Worm (Caenorhabditis elegans) whole organism, dauer: ENCODE results near the gene clc-7.

ENCODE experiments used
- unc-62 ChIP-seq: sonication (generic microtip); optimal IDR thresholded peaks from 2 replicates; lab custom pipeline; 2017; ENCODE audit warnings: missing biosample characterization, missing genetic modification reagents, missing genetic modification characterization

Gene clc-7

ce11 chrX:5067796-5068195 lies at the start of gene clc-7:
TSS of gene clc-7 (plus strand) at chrX:5068096.
- no peak for TF ChIP-seq unc-62 (GFP tag; lab: Kevin White, UChicago)

ce11 chrX:5020996-5021395 lies 46.9 kb upstream of the clc-7 start, which contains the start of gene ZC449.2:
TSS of gene ZC449.2 (plus strand) at chrX:5021285.
- no peak for TF ChIP-seq unc-62 (GFP tag; lab: Kevin White, UChicago)

- no peak for TF ChIP-seq unc-62 (GFP tag; lab: Kevin White, UChicago)
Observed at ce11 chrX:5022682-5023081, 45.2 kb upstream of the clc-7 start.

ce11 chrX:5024300-5024699 lies 43.6 kb upstream of the clc-7 start, which contains the start of gene ZC449.1:
TSS of gene ZC449.1 (plus strand) at chrX:5024420.
- TF ChIP-seq unc-62 (GFP tag; lab: Kevin White, UChicago), result no peak

ce11 chrX:5026461-5026860 lies 41.4 kb upstream of the clc-7 start:
- TF ChIP-seq unc-62 (GFP tag; lab: Kevin White, UChicago), result no peak

ce11 chrX:5027923-5028592 lies 39.8 kb upstream of the clc-7 start:
- TF ChIP-seq unc-62 (GFP tag; lab: Kevin White, UChicago), result no peak

DNA sequence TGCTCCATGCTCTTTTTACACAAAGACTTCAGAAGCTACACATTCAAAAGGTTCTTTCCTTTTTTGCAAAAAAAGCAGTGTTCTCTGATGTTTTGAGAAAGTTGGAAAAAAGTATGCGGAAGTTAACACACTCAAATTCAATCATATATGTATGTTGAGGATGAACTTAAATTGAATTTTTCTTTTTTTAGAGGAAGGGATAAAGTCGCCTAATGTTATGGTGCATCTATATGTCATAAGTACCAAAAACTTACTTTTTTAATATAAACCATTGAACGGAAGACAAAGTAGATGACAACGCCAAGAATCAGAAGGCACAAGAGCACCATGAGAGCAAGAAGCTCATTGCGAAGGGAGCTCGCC lies 39.3 kb upstream of the clc-7 start:
- TF ChIP-seq unc-62 (GFP tag; lab: Kevin White, UChicago), result no peak

- no peak for TF ChIP-seq unc-62 (GFP tag; lab: Kevin White, UChicago)
Observed at ce11 chrX:5031742-5032141, 36.2 kb upstream of the clc-7 start.

DNA sequence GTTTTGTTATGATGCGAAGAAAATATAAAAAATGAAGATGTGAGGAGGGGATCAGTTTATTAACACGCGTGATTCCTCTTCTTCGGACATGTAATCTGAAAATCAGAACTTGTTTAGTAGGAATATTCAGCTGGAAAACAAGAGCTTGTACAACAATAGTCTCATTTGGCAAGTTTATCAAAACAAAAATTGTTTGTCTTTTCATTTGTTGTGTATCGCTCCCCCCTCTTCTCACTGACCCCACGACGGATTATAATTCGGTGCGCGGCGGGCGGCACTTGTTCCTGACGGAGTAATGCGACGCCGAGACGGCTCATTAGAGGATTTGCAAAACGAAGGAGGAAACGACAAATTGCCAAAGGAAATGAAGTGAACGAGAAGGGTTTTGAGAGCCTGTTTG lies 34.0 kb upstream of the clc-7 start, which contains the start of gene ZC449.4:
ZC449.4 (minus strand) TSS at position 101 of the 400 bp plus-strand sequence.
- no peak for TF ChIP-seq unc-62 (GFP tag; lab: Kevin White, UChicago)

- no peak for TF ChIP-seq unc-62 (GFP tag; lab: Kevin White, UChicago)
Observed at ce11 chrX:5037673-5038072, 30.2 kb upstream of the clc-7 start, which contains the start of gene ZC449.5. TSS of gene ZC449.5 (minus strand) at chrX:5037773.

DNA sequence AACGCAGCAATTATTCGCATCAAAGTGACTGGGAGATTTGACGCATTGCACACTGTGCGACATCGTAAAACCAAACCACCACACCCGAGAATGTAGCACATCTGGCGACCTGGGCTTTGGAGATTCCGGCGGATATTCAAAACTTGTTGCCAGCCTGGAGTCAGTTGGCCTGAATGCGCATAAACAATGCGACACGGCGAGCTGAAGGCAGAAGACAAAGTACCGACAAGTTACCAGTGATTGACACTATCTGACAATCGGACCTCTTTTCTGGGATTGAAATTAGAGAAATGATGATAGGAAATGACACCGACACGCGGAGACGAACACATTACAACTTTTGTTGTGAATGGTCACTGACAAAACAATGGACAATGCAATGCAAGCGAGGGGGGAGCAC lies 29.1 kb upstream of the clc-7 start:
- no peak for TF ChIP-seq unc-62 (GFP tag; lab: Kevin White, UChicago)

DNA sequence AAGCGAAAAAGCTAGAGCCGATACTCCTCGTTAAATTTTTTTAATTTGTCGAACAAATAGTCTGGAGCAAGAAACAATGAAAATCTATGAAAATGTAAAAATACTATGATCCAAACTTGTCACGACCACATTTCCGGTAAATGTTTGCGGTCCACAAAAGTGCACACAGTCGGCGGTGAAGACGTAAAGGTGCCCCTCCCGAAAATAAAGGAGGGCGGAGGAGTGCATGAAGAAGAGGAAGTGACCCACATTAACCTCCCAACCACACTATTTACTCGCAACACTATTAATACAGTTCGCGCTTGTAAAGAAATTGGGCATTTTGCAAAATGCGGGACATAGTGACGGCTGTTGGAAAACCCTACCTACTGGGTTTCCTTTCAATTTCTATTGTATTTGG lies 27.9 kb upstream of the clc-7 start:
- no peak for TF ChIP-seq unc-62 (GFP tag; lab: Kevin White, UChicago)

- no peak for TF ChIP-seq unc-62 (GFP tag; lab: Kevin White, UChicago)
Observed at ce11 chrX:5043887-5044286, 24.0 kb upstream of the clc-7 start, which contains the start of gene Y64H9A.2. TSS of gene Y64H9A.2 (plus strand) at chrX:5043976.

- no peak for TF ChIP-seq unc-62 (GFP tag; lab: Kevin White, UChicago)
Observed at ce11 chrX:5059163-5059562, 8.7 kb upstream of the clc-7 start, which contains the start of gene C24H10.4. TSS of gene C24H10.4 (minus strand) at chrX:5059263.

DNA sequence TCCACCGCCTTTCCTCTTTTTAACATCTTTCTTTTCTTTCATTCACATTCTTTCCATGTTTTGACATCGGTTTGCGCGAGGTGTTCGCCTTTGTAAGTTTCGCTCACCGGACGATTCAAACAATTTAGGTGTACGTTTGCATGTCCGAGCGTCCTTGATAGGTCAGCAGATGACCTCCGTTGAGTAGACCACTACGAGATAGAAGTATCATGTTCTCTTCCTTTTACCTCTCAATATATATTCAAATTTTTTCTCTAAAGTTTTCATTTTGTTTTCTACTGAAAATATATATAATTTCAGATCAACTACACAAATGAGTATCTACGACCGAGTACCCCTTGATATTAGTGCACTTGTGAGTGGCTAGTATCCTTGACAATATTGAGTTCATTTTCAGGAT lies 7.1 kb upstream of the clc-7 start, which contains the start of gene C24H10.3:
C24H10.3 (plus strand) TSS at position 301 of the 400 bp plus-strand sequence.
- no peak for TF ChIP-seq unc-62 (GFP tag; lab: Kevin White, UChicago)

DNA sequence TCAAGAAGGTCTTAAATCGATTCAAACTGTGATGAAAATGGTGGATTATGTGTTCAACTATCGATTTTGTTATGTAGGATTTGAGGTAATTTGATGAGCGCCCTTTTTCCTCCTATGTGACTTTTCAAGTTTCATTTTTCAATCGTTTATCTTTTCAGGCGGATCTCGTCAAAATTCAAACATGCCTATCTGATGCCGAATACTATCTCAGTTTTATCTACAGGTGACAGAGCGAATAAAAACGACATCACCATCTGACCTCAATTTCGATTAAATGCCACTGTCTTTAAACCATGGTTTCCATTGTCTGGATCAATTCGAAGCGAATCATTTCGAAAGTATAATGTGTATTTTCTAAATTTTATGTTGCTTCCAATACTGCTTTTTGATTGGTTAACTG lies 6.1 kb upstream of the clc-7 start:
- no peak for TF ChIP-seq unc-62 (GFP tag; lab: Kevin White, UChicago)
